Fruit fly (Drosophila melanogaster) whole organism, embryonic: ENCODE results near the gene Ir94d.

ENCODE experiments used
- Antp ChIP-seq: fragments of 200-800 bp; sonication (Bioruptor generic); optimal IDR thresholded peaks from 3 replicates; lab custom pipeline; 2016; ENCODE audit warnings: missing biosample characterization, missing genetic modification characterization
- Atf6 ChIP-seq: fragments of 200-800 bp; sonication (Bioruptor generic); IDR thresholded peaks from 2 replicates; pipeline ENCODE4 v1.3.6; 2022; ENCODE audit warnings: missing biosample characterization, missing genetic modification characterization
- BEAF-32 ChIP-seq: fragments of 200-800 bp; sonication (Bioruptor generic); optimal IDR thresholded peaks from 3 replicates; lab custom pipeline; 2017; ENCODE audit warnings: missing biosample characterization, missing genetic modification characterization, mild to moderate bottlenecking, moderate library complexity, missing genetic modification reagents
- C15 ChIP-seq: fragments of 200-800 bp; sonication (Bioruptor generic); IDR thresholded peaks from 3 replicates; pipeline ENCODE4 v1.3.6; 2022; ENCODE audit warnings: missing biosample characterization, missing genetic modification characterization
- CG10321 ChIP-seq: fragments of 200-800 bp; sonication (Bioruptor generic); IDR thresholded peaks from 2 replicates; pipeline ENCODE4 v1.3.6; 2022; ENCODE audit warnings: missing biosample characterization, missing genetic modification characterization
- CG12155 ChIP-seq: fragments of 200-800 bp; sonication (Bioruptor generic); optimal IDR thresholded peaks from 3 replicates; lab custom pipeline; 2016; ENCODE audit warnings: missing biosample characterization, missing genetic modification characterization
- CG13287 ChIP-seq: fragments of 200-800 bp; sonication (Bioruptor generic); IDR thresholded peaks from 2 replicates; pipeline ENCODE4 v1.3.6; 2022; ENCODE audit warnings: missing biosample characterization, missing genetic modification characterization; ENCODE audit not compliant: partially characterized antibody
- CG13894 ChIP-seq: fragments of 200-800 bp; sonication (Bioruptor generic); optimal IDR thresholded peaks from 3 replicates; lab custom pipeline; 2018; ENCODE audit warnings: missing biosample characterization, mild to moderate bottlenecking, missing genetic modification characterization, moderate library complexity
- CG15514 ChIP-seq: fragments of 200-800 bp; sonication (Bioruptor generic); optimal IDR thresholded peaks from 3 replicates; lab custom pipeline; 2017; ENCODE audit warnings: missing biosample characterization, missing genetic modification characterization, mild to moderate bottlenecking, moderate library complexity, missing genetic modification reagents
- CG16779 ChIP-seq: fragments of 200-800 bp; sonication (Bioruptor generic); IDR thresholded peaks from 2 replicates; pipeline ENCODE4 v1.3.6; 2022; ENCODE audit warnings: missing biosample characterization, missing genetic modification characterization
- CG18764 ChIP-seq: fragments of 200-800 bp; sonication (Bioruptor generic); optimal IDR thresholded peaks from 3 replicates; lab custom pipeline; 2016; ENCODE audit warnings: missing biosample characterization, missing genetic modification characterization
- CG2129 ChIP-seq: fragments of 200-800 bp; sonication (Bioruptor generic); IDR thresholded peaks from 2 replicates; pipeline ENCODE4 v1.3.6; 2022; ENCODE audit warnings: missing biosample characterization, missing genetic modification characterization; ENCODE audit not compliant: partially characterized antibody
- CG3847 ChIP-seq: fragments of 200-800 bp; sonication (Bioruptor generic); IDR thresholded peaks from 2 replicates; pipeline ENCODE4 v1.3.6; 2022; ENCODE audit warnings: missing biosample characterization, missing genetic modification characterization
- CG3995 ChIP-seq: fragments of 200-800 bp; sonication (Bioruptor generic); optimal IDR thresholded peaks from 3 replicates; lab custom pipeline; 2016; ENCODE audit warnings: missing biosample characterization, missing genetic modification characterization
- CG43689 ChIP-seq: fragments of 200-800 bp; sonication (Bioruptor generic); IDR thresholded peaks from 2 replicates; pipeline ENCODE4 v1.3.6; 2022; ENCODE audit warnings: missing biosample characterization, missing genetic modification characterization
- CG5245 ChIP-seq: fragments of 200-800 bp; sonication (Bioruptor generic); optimal IDR thresholded peaks from 3 replicates; lab custom pipeline; 2016; ENCODE audit warnings: missing biosample characterization, missing genetic modification characterization
- CG8924 ChIP-seq: fragments of 200-800 bp; optimal IDR thresholded peaks from 3 replicates; lab custom pipeline; 2019; ENCODE audit warnings: missing biosample characterization, mild to moderate bottlenecking, missing genetic modification characterization, moderate library complexity
- Deaf1 ChIP-seq: fragments of 200-800 bp; optimal IDR thresholded peaks from 3 replicates; lab custom pipeline; 2019; ENCODE audit warnings: missing biosample characterization, mild to moderate bottlenecking, missing genetic modification characterization, moderate library complexity
- Dref ChIP-seq: fragments of 200-800 bp; sonication (Bioruptor generic); IDR thresholded peaks from 2 replicates; pipeline ENCODE4 v1.3.6; 2022; ENCODE audit warnings: missing biosample characterization, missing genetic modification characterization
- Med ChIP-seq: fragments of 200-800 bp; sonication (Bioruptor generic); peaks from one replicate; lab custom pipeline; 2016; ENCODE audit warnings: missing biosample characterization, missing genetic modification characterization, mild to moderate bottlenecking, inconsistent platforms, moderate library complexity
- Oaz ChIP-seq: fragments of 200-800 bp; sonication (Bioruptor generic); IDR thresholded peaks from 2 replicates; pipeline ENCODE4 v1.3.6; 2022; ENCODE audit warnings: missing biosample characterization, missing genetic modification characterization
- Poxn ChIP-seq: fragments of 200-800 bp; sonication (Bioruptor generic); IDR thresholded peaks from 2 replicates; pipeline ENCODE4 v1.3.6; 2022; ENCODE audit warnings: missing biosample characterization, missing genetic modification characterization
- Ptx1 ChIP-seq: fragments of 200-800 bp; sonication (Bioruptor generic); IDR thresholded peaks from 2 replicates; pipeline ENCODE4 v1.3.6; 2022; ENCODE audit warnings: missing biosample characterization, missing genetic modification characterization
- Sry-β ChIP-seq: fragments of 200-800 bp; sonication (Bioruptor generic); optimal IDR thresholded peaks from 2 replicates; lab custom pipeline; 2018; ENCODE audit warnings: missing biosample characterization, mild to moderate bottlenecking, missing genetic modification characterization, moderate library complexity
- Trl ChIP-seq, 3 experiments: fragments of >200 bp in 2 of 3; fragments of 200-800 bp in 1 of 3; sonication (Bioruptor generic) in 1 of 3; optimal IDR thresholded peaks; 2 replicates in 1 of 3; 3 replicates in 2 of 3; lab custom pipeline; 2016 to 2017; ENCODE audit warnings: missing biosample characterization in 1 of 3, missing genetic modification characterization in 1 of 3
- abd-A ChIP-seq: fragments of 200-800 bp; sonication (Bioruptor generic); optimal IDR thresholded peaks from 3 replicates; lab custom pipeline; 2019; ENCODE audit warnings: missing biosample characterization, mild to moderate bottlenecking, missing genetic modification characterization, moderate library complexity
- aop ChIP-seq: fragments of 200-800 bp; sonication (Bioruptor generic); IDR thresholded peaks from 2 replicates; pipeline ENCODE4 v1.3.6; 2022; ENCODE audit warnings: missing biosample characterization, missing genetic modification characterization
- bowl ChIP-seq: fragments of 200-800 bp; sonication (Bioruptor generic); IDR thresholded peaks from 2 replicates; pipeline ENCODE4 v1.3.6; 2022; ENCODE audit warnings: missing biosample characterization, missing genetic modification characterization
- bsh ChIP-seq, 2 experiments: fragments of 200-800 bp; sonication (Bioruptor generic); optimal IDR thresholded peaks; 2 replicates each; lab custom pipeline; 2017 to 2018; ENCODE audit warnings: mild to moderate bottlenecking in 2 of 2, missing biosample characterization in 2 of 2, missing genetic modification characterization in 2 of 2, moderate library complexity in 1 of 2
- chinmo ChIP-seq: fragments of 200-800 bp; sonication (Bioruptor generic); IDR thresholded peaks from 4 replicates; pipeline ENCODE4 v1.3.6; 2022; ENCODE audit warnings: missing biosample characterization, missing genetic modification characterization; ENCODE audit not compliant: partially characterized antibody
- crol ChIP-seq: fragments of 200-800 bp; sonication (Bioruptor generic); IDR thresholded peaks from 2 replicates; pipeline ENCODE4 v1.3.6; 2022; ENCODE audit warnings: missing biosample characterization, missing genetic modification characterization
- ewg ChIP-seq: fragments of 200-800 bp; sonication (Bioruptor generic); optimal IDR thresholded peaks from 3 replicates; lab custom pipeline; 2017; ENCODE audit warnings: mild to moderate bottlenecking, missing biosample characterization, missing genetic modification reagents, missing genetic modification characterization
- ftz-f1 ChIP-seq: fragments of 200-800 bp; sonication (Bioruptor generic); optimal IDR thresholded peaks from 2 replicates; lab custom pipeline; 2016; ENCODE audit warnings: missing biosample characterization, missing genetic modification characterization
- gcm2 ChIP-seq: fragments of 200-800 bp; sonication (Bioruptor generic); optimal IDR thresholded peaks from 2 replicates; lab custom pipeline; 2016; ENCODE audit warnings: missing biosample characterization, missing genetic modification characterization
- grau ChIP-seq: fragments of 200-800 bp; optimal IDR thresholded peaks from 3 replicates; lab custom pipeline; 2019; ENCODE audit warnings: missing biosample characterization, mild to moderate bottlenecking, missing genetic modification characterization, moderate library complexity
- hbn ChIP-seq: fragments of 200-800 bp; sonication (Bioruptor generic); IDR thresholded peaks from 2 replicates; pipeline ENCODE4 v1.3.6; 2022; ENCODE audit warnings: missing biosample characterization, missing genetic modification characterization; ENCODE audit not compliant: partially characterized antibody
- pb ChIP-seq: fragments of 200-800 bp; sonication (Bioruptor generic); optimal IDR thresholded peaks from 3 replicates; lab custom pipeline; 2016; ENCODE audit warnings: missing biosample characterization, missing genetic modification characterization
- schlank ChIP-seq: fragments of 200-800 bp; sonication (Bioruptor generic); optimal IDR thresholded peaks from 2 replicates; lab custom pipeline; 2018; ENCODE audit warnings: missing biosample characterization, mild to moderate bottlenecking, missing genetic modification characterization
- sens-2 ChIP-seq: fragments of 200-800 bp; sonication (Bioruptor generic); IDR thresholded peaks from 2 replicates; pipeline ENCODE4 v1.3.6; 2022; ENCODE audit warnings: missing biosample characterization, missing genetic modification characterization
- seq ChIP-seq: fragments of 200-800 bp; sonication (Bioruptor generic); IDR thresholded peaks from 2 replicates; pipeline ENCODE4 v1.3.6; 2022; ENCODE audit warnings: missing biosample characterization, missing genetic modification characterization
- slbo ChIP-seq: fragments of 200-800 bp; sonication (Bioruptor generic); IDR thresholded peaks from 2 replicates; pipeline ENCODE4 v1.3.6; 2022; ENCODE audit warnings: missing biosample characterization, missing genetic modification characterization
- sob ChIP-seq: fragments of 200-800 bp; sonication (Bioruptor generic); IDR thresholded peaks from 2 replicates; pipeline ENCODE4 v1.3.6; 2022; ENCODE audit warnings: missing biosample characterization, missing genetic modification characterization
- trh ChIP-seq: fragments of 200-800 bp; sonication (Bioruptor generic); optimal IDR thresholded peaks from 2 replicates; lab custom pipeline; 2016; ENCODE audit warnings: missing biosample characterization, missing genetic modification characterization
- vnd ChIP-seq: fragments of 200-800 bp; sonication (Bioruptor generic); IDR thresholded peaks from 3 replicates; pipeline ENCODE4 v1.3.6; 2022; ENCODE audit warnings: missing biosample characterization, missing genetic modification characterization; ENCODE audit not compliant: partially characterized antibody
- zfh2 ChIP-seq: fragments of 200-800 bp; sonication (Bioruptor generic); optimal IDR thresholded peaks from 2 replicates; lab custom pipeline; 2016; ENCODE audit warnings: missing biosample characterization, missing genetic modification characterization

Gene Ir94d

dm6 chr3R:23374290-23374689 is 28.3 kb upstream of the Ir94d start (continued):
- TF ChIP-seq Ptx1 (GFP tag; lab: Robert Waterston, UW) (0 out of 2 replicates have a peak, but pooled peaks have one; percentile 16), ftz-f1 (GFP tag; lab: Kevin White, UChicago) (peak; percentile 87), zfh2 (GFP tag; lab: Kevin White, UChicago) (no peak)

- TF ChIP-seq CG16779, result no peak
- peak; percentile 90 for TF ChIP-seq CG3995 (GFP tag; lab: Kevin White, UChicago)
- TF ChIP-seq, all 482 proteins: peak for 1
These were observed 25.3 kb upstream of the Ir94d start for dm6 chr3R:23377288-23377687.

dm6 chr3R:23383723-23384122 is 18.9 kb upstream of the Ir94d start:
- TF ChIP-seq bsh (GFP tag; optimal IDR thresholded peaks at IDR 0.05; lab: Kevin White, UChicago), result peak in 1 of 2 experiments; percentile 5
- TF ChIP-seq CG18764, result no peak
- TF ChIP-seq Med (GFP tag; lab: Kevin White, UChicago), result peak; percentile 13
- TF ChIP-seq seq (GFP tag; lab: Robert Waterston, UW), result peak; percentile 49; the same call in 1 of the 2 replicates
- TF ChIP-seq CG13894, result peak; percentile 70
- no peak for TF ChIP-seq Antp (GFP tag; lab: Kevin White, UChicago)
- TF ChIP-seq trh (GFP tag; lab: Kevin White, UChicago), result no peak
- TF ChIP-seq Trl (optimal IDR thresholded peaks at IDR 0.05; lab: Kevin White, UChicago), result peak; percentile 45 to 64
- TF ChIP-seq Trl (GFP tag; optimal IDR thresholded peaks at IDR 0.05; lab: Kevin White, UChicago), result no peak
- TF ChIP-seq Deaf1 (tag; lab: Kevin White, UChicago), result peak; percentile 11
- TF ChIP-seq crol, result peak; percentile 88
- TF ChIP-seq C15 (GFP tag; lab: Robert Waterston, UW), result no peak
- TF ChIP-seq CG10321 (GFP tag; lab: Robert Waterston, UW), result 0 out of 2 replicates have a peak, but pooled peaks have one; percentile 7
- 0 out of 2 replicates have a peak, but pooled peaks have one; percentile 11 for TF ChIP-seq Oaz (GFP tag; lab: Robert Waterston, UW)
- TF ChIP-seq abd-A, result peak; percentile 70
- 0 out of 2 replicates have a peak, but pooled peaks have one; percentile 24 for TF ChIP-seq slbo
- 0 out of 4 replicates have a peak, but pooled peaks have one; percentile 8 for TF ChIP-seq chinmo (GFP tag; lab: Robert Waterston, UW)
- 0 out of 2 replicates have a peak, but pooled peaks have one; percentile 12 for TF ChIP-seq CG13287 (GFP tag; lab: Robert Waterston, UW)
- peak; percentile 88 for TF ChIP-seq ewg (GFP tag; lab: Kevin White, UChicago)
- TF ChIP-seq CG2129, result no peak
- no peak for TF ChIP-seq BEAF-32 (GFP tag; lab: Kevin White, UChicago)

- TF ChIP-seq Dref, result no peak
- no peak for TF ChIP-seq schlank
- TF ChIP-seq sens-2 (GFP tag; lab: Robert Waterston, UW), result no peak
- peak; percentile 2; the same call in 1 of the 2 replicates for TF ChIP-seq aop
- TF ChIP-seq bsh (GFP tag; optimal IDR thresholded peaks at IDR 0.05; lab: Kevin White, UChicago), result peak in 1 of 2 experiments; percentile 44
- TF ChIP-seq CG8924 (tag; lab: Kevin White, UChicago), result no peak
- no peak for TF ChIP-seq Atf6 (GFP tag; lab: Robert Waterston, UW)
- no peak for TF ChIP-seq sob
- TF ChIP-seq Poxn, result no peak
- no peak for TF ChIP-seq pb
- no peak for TF ChIP-seq vnd (GFP tag; lab: Robert Waterston, UW)
- TF ChIP-seq hbn, result 0 out of 2 replicates have a peak, but pooled peaks have one; percentile 9
- no peak for TF ChIP-seq grau (tag; lab: Kevin White, UChicago)
- no peak for TF ChIP-seq CG5245 (GFP tag; lab: Kevin White, UChicago)
- peak; percentile 18 for TF ChIP-seq gcm2 (GFP tag; lab: Kevin White, UChicago)
- no peak for TF ChIP-seq CG12155 (GFP tag; lab: Kevin White, UChicago)
- TF ChIP-seq C15 (GFP tag; lab: Robert Waterston, UW), result no peak
- TF ChIP-seq CG43689 (GFP tag; lab: Robert Waterston, UW), result no peak
- TF ChIP-seq trh (GFP tag; lab: Kevin White, UChicago), result no peak
- peak; percentile 89 for TF ChIP-seq CG15514 (GFP tag; lab: Kevin White, UChicago)
- no peak for TF ChIP-seq Sry-β
- TF ChIP-seq bowl, result no peak
- no peak for TF ChIP-seq CG3847 (GFP tag; lab: Robert Waterston, UW)
These were observed 17.9 kb upstream of the Ir94d start, which contains the start of gene CG4393 for dm6 chr3R:23384591-23385260. Gene CG4393 (minus strand): TSS chr3R:23384777.
